Fruit fly (Drosophila melanogaster): ENCODE measurements around the gene CG7208.
A peak's percentile ranks its signal among the peaks of the same experiment; 100 is the strongest.

CG7208 gene

DNA sequence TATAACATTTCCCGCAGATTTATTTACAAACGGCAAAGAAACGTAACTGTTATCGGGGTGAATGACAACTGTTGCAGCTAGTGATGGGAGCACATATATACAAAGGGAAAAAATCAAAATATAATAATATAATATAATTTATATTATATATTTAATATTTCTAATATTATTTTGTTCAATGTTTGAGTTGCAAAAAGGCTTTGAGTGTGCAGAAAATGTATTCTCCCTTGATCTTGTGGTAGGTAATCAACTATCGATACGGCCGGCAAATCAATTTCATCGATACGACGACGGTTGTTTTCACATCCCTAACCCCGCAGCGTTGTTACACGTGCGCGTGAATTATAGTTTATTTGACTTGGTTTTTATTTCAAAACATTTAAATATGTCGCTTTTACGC lies 37.9 kb upstream of the CG7208 start, which contains the start of the genes mTerf5 and Non3 (continued):
- TF ChIP-seq CG17186 (GFP tag; optimal IDR thresholded peaks at IDR 0.05) (peak; percentile 33), CG15696 (tag; optimal IDR thresholded peaks at IDR 0.05) (peak; percentile 51), z (GFP tag; IDR thresholded peaks at IDR 0.05) (no peak), cg (GFP tag; optimal IDR thresholded peaks at IDR 0.05) (no peak), BEAF-32 (GFP tag; optimal IDR thresholded peaks at IDR 0.05) (peak; percentile 81), sc (optimal IDR thresholded peaks at IDR 0.05) (no peak), sc (GFP tag; optimal IDR thresholded peaks at IDR 0.05) (peak; percentile 34), CG13287 (GFP tag; IDR thresholded peaks at IDR 0.05; ENCODE audit: partially characterized antibody) (peak; percentile 95), phol (tag; optimal IDR thresholded peaks at IDR 0.05) (peak; percentile 68), CG10209 (GFP tag; optimal IDR thresholded peaks at IDR 0.05) (peak; percentile 44), Deaf1 (tag; optimal IDR thresholded peaks at IDR 0.05) (no peak), Spps (tag; optimal IDR thresholded peaks at IDR 0.05) (peak; percentile 16), CG6791 (GFP tag; IDR thresholded peaks at IDR 0.05; ENCODE audit: partially characterized antibody) (peak; percentile 78), CG7357 (GFP tag; IDR thresholded peaks at IDR 0.05) (no peak), Adf1 (GFP tag; IDR thresholded peaks at IDR 0.05) (peak; percentile 17; the same call in 1 of the 2 replicates), Jarid2 (GFP tag; optimal IDR thresholded peaks at IDR 0.05) (no peak), CHES-1-like (GFP tag; optimal IDR thresholded peaks at IDR 0.05) (no peak), dm (GFP tag; optimal IDR thresholded peaks at IDR 0.05) (peak; percentile 88), odd (GFP tag; optimal IDR thresholded peaks at IDR 0.05) (peak; percentile 33), amos (GFP tag; IDR thresholded peaks at IDR 0.05; ENCODE audit: partially characterized antibody) (peak; percentile 84), stc (GFP tag; IDR thresholded peaks at IDR 0.05) (no peak), CG10654 (GFP tag; optimal IDR thresholded peaks at IDR 0.05) (peak; percentile 56), pum (GFP tag; optimal IDR thresholded peaks at IDR 0.05) (peak; percentile 10), pfk (GFP tag; optimal IDR thresholded peaks at IDR 0.05) (no peak), CG17385 (GFP tag; optimal IDR thresholded peaks at IDR 0.05) (peak; percentile 54), CG7372 (GFP tag; IDR thresholded peaks at IDR 0.05) (no peak), cas (GFP tag; IDR thresholded peaks at IDR 0.05) (no peak), CG10979 (tag; optimal IDR thresholded peaks at IDR 0.05) (peak; percentile 62), CG11504 (tag; optimal IDR thresholded peaks at IDR 0.05) (peak; percentile 69), gsb (GFP tag; IDR thresholded peaks at IDR 0.05) (no peak), Dbx (GFP tag; IDR thresholded peaks at IDR 0.05) (peak; percentile 59; the same call in 2 of the 3 replicates), CG14710 (tag; optimal IDR thresholded peaks at IDR 0.05) (peak; percentile 78), CG34376 (GFP tag; optimal IDR thresholded peaks at IDR 0.05) (no peak), trem (tag; optimal IDR thresholded peaks at IDR 0.05) (peak; percentile 95), Rx (GFP tag; IDR thresholded peaks at IDR 0.05) (no peak), CG4730 (GFP tag; IDR thresholded peaks at IDR 0.05) (peak; percentile 21; the same call in 1 of the 2 replicates), Opbp (GFP tag; IDR thresholded peaks at IDR 0.05; ENCODE audit: partially characterized antibody) (peak; percentile 82), hkb (optimal IDR thresholded peaks at IDR 0.05) (no peak), hkb (GFP tag; IDR thresholded peaks at IDR 0.05) (peak; percentile 66), CG18599 (GFP tag; optimal IDR thresholded peaks at IDR 0.05) (peak; percentile 63), CG14441 (GFP tag; IDR thresholded peaks at IDR 0.05) (peak; percentile 50; the same call in 1 of the 2 replicates), CG3407 (GFP tag; optimal IDR thresholded peaks at IDR 0.05) (no peak), nom (GFP tag; optimal IDR thresholded peaks at IDR 0.05) (peak; percentile 27), HLH3B (GFP tag; IDR thresholded peaks at IDR 0.05) (no peak), CG2678 (tag; optimal IDR thresholded peaks at IDR 0.05) (peak; percentile 67), wor (GFP tag; IDR thresholded peaks at IDR 0.05) (no peak), Bdp1 (GFP tag; optimal IDR thresholded peaks at IDR 0.05) (peak; percentile 12), CG4360 (GFP tag; IDR thresholded peaks at IDR 0.05) (no peak), CG6683 (GFP tag; optimal IDR thresholded peaks at IDR 0.05) (peak; percentile 40), lola (GFP tag; optimal IDR thresholded peaks at IDR 0.05) (peak in 1 of 3 experiments; percentile 61)
